Worm (Caenorhabditis elegans): Measurements from ENCODE around the gene kin-16.

DNA sequence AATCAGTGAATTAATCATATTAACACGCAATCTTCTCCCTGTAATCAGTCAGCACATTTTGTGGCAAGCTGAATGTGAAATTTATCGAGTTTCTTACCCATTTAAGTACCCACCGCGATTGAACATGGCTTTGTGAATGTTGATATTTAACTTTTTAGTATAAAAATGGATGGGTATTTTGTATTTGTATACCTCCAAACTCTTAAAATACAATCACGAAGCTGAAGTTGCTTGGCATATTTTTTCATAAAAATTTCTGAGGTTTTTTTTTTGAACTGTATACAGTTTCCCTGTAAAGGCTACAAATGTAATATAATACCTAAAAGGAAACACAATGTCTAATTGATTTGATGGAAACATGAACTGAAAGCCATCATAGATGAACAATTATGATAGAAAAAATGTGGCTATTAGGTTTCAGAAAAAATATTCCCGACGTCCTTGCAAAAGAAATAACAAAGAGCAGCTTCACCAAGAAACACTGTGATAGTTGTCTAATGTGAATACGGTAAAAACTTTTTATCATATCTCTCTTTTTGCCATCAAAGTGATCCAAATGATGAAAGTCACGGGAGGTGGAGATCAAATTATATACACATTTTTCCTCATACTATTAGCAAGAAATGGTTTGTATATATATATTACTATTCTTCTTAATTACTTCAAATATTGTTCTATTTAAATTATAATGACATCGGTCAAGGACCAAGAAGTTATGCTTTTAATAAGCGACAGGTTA lies 38.6 kb upstream of the kin-16 start, which contains the start of the genes chil-25 and chil-26:
- TF ChIP-seq nhr-11 (tag; optimal IDR thresholded peaks at IDR 0.05) (no peak), elt-3 (tag; optimal IDR thresholded peaks at IDR 0.05) (no peak), ceh-82 (tag; optimal IDR thresholded peaks at IDR 0.05) (no peak), F13H6.1 (tag; optimal IDR thresholded peaks at IDR 0.05) (no peak)
